Fruit fly (Drosophila melanogaster): ENCODE measurements around the gene dop.

Gene dop

dm6 chr3L:15527416-15527815 is 38.4 kb upstream of the dop start, which contains the start of gene CG42729:
TSS of gene CG42729 (minus strand) at chr3L:15527516.
- no peak for TF ChIP-seq B-H1 (GFP tag; IDR thresholded peaks at IDR 0.05)

dm6 chr3L:15528096-15528495 is 37.7 kb upstream of the dop start, which contains the start of gene CG42728:
TSS of gene CG42728 (minus strand) at chr3L:15528196.
- TF ChIP-seq gro (GFP tag; optimal IDR thresholded peaks at IDR 0.05): no peak
- TF ChIP-seq stc (GFP tag; IDR thresholded peaks at IDR 0.05): no peak
- TF ChIP-seq CG7556 (GFP tag; optimal IDR thresholded peaks at IDR 0.05): no peak
- no peak for TF ChIP-seq ems (GFP tag; optimal IDR thresholded peaks at IDR 0.05)

dm6 chr3L:15529143-15529542 is 36.7 kb upstream of the dop start, which contains the start of gene obst-H:
TSS of gene obst-H (minus strand) at chr3L:15529243.
- TF ChIP-seq sens (GFP tag) (peak; percentile 7), CG1832 (GFP tag; optimal IDR thresholded peaks at IDR 0.05) (no peak), nmo (GFP tag; optimal IDR thresholded peaks at IDR 0.05) (no peak), org-1 (GFP tag; optimal IDR thresholded peaks at IDR 0.05) (no peak), CG2199 (GFP tag; IDR thresholded peaks at IDR 0.05) (no peak), Atf3 (GFP tag; optimal IDR thresholded peaks at IDR 0.05) (no peak), CG11696 (GFP tag; IDR thresholded peaks at IDR 0.05) (no peak)

dm6 chr3L:15530071-15530470 is 35.7 kb upstream of the dop start:
- TF ChIP-seq CG1024 (GFP tag; IDR thresholded peaks at IDR 0.05) (no peak), CG4730 (GFP tag; IDR thresholded peaks at IDR 0.05) (no peak), D19A (tag; optimal IDR thresholded peaks at IDR 0.05) (peak; percentile 58), Med (GFP tag) (peak; percentile 66), sim (GFP tag; IDR thresholded peaks at IDR 0.05) (no peak)

dm6 chr3L:15530638-15531225 is 35.1 kb upstream of the dop start:
- TF ChIP-seq CoRest (tag; optimal IDR thresholded peaks at IDR 0.05) (no peak), CG10462 (GFP tag; optimal IDR thresholded peaks at IDR 0.05) (no peak), CG6689 (GFP tag; IDR thresholded peaks at IDR 0.05) (no peak), chm (GFP tag; IDR thresholded peaks at IDR 0.05) (peak; percentile 66), CG12769 (tag; optimal IDR thresholded peaks at IDR 0.05) (peak; percentile 66), lbe (GFP tag; optimal IDR thresholded peaks at IDR 0.05) (peak; percentile 12), stwl (tag; optimal IDR thresholded peaks at IDR 0.05) (no peak), unpg (GFP tag; optimal IDR thresholded peaks at IDR 0.05) (no peak), Rfx (GFP tag; IDR thresholded peaks at IDR 0.05) (no peak), tio (GFP tag; optimal IDR thresholded peaks at IDR 0.05) (no peak), CG4707 (GFP tag; optimal IDR thresholded peaks at IDR 0.05) (peak; percentile 40), CG14667 (GFP tag; IDR thresholded peaks at IDR 0.05) (no peak), Bteb2 (GFP tag; optimal IDR thresholded peaks at IDR 0.05) (no peak), CG7839 (tag; optimal IDR thresholded peaks at IDR 0.05) (no peak), ATbp (GFP tag; optimal IDR thresholded peaks at IDR 0.05) (peak; percentile 52), bcd (GFP tag; optimal IDR thresholded peaks at IDR 0.05) (no peak), fd64A (GFP tag; optimal IDR thresholded peaks at IDR 0.05) (peak; percentile 11), Fer3 (tag; optimal IDR thresholded peaks at IDR 0.05) (no peak), odd (GFP tag; optimal IDR thresholded peaks at IDR 0.05) (no peak), ci (GFP tag; IDR thresholded peaks at IDR 0.05) (peak; percentile 43; the same call in 1 of the 3 replicates), CG12071 (GFP tag; optimal IDR thresholded peaks at IDR 0.05) (peak; percentile 26), CG10209 (GFP tag; optimal IDR thresholded peaks at IDR 0.05) (peak; percentile 2), CG15601 (tag; optimal IDR thresholded peaks at IDR 0.05) (peak; percentile 45), CG6254 (GFP tag; optimal IDR thresholded peaks at IDR 0.05) (peak; percentile 1), Mes4 (GFP tag; optimal IDR thresholded peaks at IDR 0.05) (no peak), lab (GFP tag; optimal IDR thresholded peaks at IDR 0.05) (peak; percentile 24), CG12744 (GFP tag; optimal IDR thresholded peaks at IDR 0.05) (no peak), tap (tag; optimal IDR thresholded peaks at IDR 0.05) (peak; percentile 0)

Data from whole organism, embryonic.